Fruit fly (Drosophila melanogaster): ENCODE data around the gene Cpr67B.

DNA sequence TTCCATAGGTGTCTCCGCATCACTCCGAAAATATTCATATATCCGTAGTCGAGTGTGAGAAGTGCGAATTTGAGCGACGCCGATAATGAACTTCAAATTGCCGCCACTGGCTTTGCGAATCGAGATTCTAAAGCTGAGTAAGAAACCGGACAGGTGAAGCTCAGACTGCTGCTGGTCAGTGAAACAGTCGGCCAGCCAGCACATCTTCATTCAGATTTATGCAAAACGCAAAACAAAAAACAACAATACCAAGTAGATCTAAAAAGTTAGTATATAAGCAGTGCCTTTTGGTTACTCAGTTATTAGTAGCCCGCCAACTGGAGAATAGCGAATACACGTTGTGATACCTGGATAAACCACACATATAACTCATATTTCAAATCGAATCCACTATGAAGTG lies at the start of gene Cpr67B:
- no peak for TF ChIP-seq tj (GFP tag; optimal IDR thresholded peaks at IDR 0.05)
- no peak for TF ChIP-seq toe (GFP tag; optimal IDR thresholded peaks at IDR 0.05)
- TF ChIP-seq CG5204 (GFP tag; optimal IDR thresholded peaks at IDR 0.05) = no peak
- no peak for TF ChIP-seq CG7101 (tag; optimal IDR thresholded peaks at IDR 0.05)
- TF ChIP-seq ovo (GFP tag; optimal IDR thresholded peaks at IDR 0.05) = no peak
- no peak for TF ChIP-seq kay (GFP tag; ENCODE audit: borderline replicate concordance)
- TF ChIP-seq cic (GFP tag; optimal IDR thresholded peaks at IDR 0.05) = no peak
- no peak for TF ChIP-seq Clk (GFP tag; optimal IDR thresholded peaks at IDR 0.05)
- TF ChIP-seq CG12768 (GFP tag; optimal IDR thresholded peaks at IDR 0.05) = no peak
- TF ChIP-seq CG7045 (GFP tag; optimal IDR thresholded peaks at IDR 0.05) = no peak

Data from whole organism, adult.